Worm (Caenorhabditis elegans): Measurements from ENCODE around the gene ldh-1.

The ldh-1 gene

ce11 chrII:11710771-11711170 is 13.2 kb upstream of the ldh-1 start:
- TF ChIP-seq blmp-1 (tag; optimal IDR thresholded peaks at IDR 0.05) = peak; percentile 52
- TF ChIP-seq nhr-76 (tag; optimal IDR thresholded peaks at IDR 0.05) = no peak

- no peak for TF ChIP-seq unc-62 (GFP tag; optimal IDR thresholded peaks at IDR 0.05)
- no peak for TF ChIP-seq drap-1 (GFP tag; optimal IDR thresholded peaks at IDR 0.05)
- TF ChIP-seq sem-2 (GFP tag; optimal IDR thresholded peaks at IDR 0.05) = no peak
- peak; percentile 7 for TF ChIP-seq unc-120 (tag; optimal IDR thresholded peaks at IDR 0.05; ENCODE audit: poor library complexity, severe bottlenecking)
- no peak for TF ChIP-seq blmp-1 (tag; optimal IDR thresholded peaks at IDR 0.05)
- no peak for TF ChIP-seq lsy-2 (tag; optimal IDR thresholded peaks at IDR 0.05)
- no peak for TF ChIP-seq tbx-8 (GFP tag; optimal IDR thresholded peaks at IDR 0.05)
- no peak for TF ChIP-seq lin-32 (GFP tag; optimal IDR thresholded peaks at IDR 0.05)
- no peak for TF ChIP-seq ceh-39 (tag; optimal IDR thresholded peaks at IDR 0.05)
- no peak for TF ChIP-seq nhr-76 (tag; optimal IDR thresholded peaks at IDR 0.05)
- TF ChIP-seq hlh-1 (tag; optimal IDR thresholded peaks at IDR 0.05) = peak; percentile 95
Observed at ce11 chrII:11713569-11713968, 10.4 kb upstream of the ldh-1 start, which contains the start of gene F13D12.10. Gene F13D12.10 (plus strand): TSS chrII:11713799.

- TF ChIP-seq unc-62 (GFP tag; optimal IDR thresholded peaks at IDR 0.05) = no peak
Observed at ce11 chrII:11714728-11715127, 9.3 kb upstream of the ldh-1 start.

- no peak for TF ChIP-seq blmp-1 (tag; optimal IDR thresholded peaks at IDR 0.05)
- TF ChIP-seq ces-1 (GFP tag; optimal IDR thresholded peaks at IDR 0.05) = no peak
- TF ChIP-seq mep-1 (tag; optimal IDR thresholded peaks at IDR 0.05) = no peak
Observed at ce11 chrII:11719533-11719932, 4.5 kb upstream of the ldh-1 start.

- TF ChIP-seq nhr-2 (tag; optimal IDR thresholded peaks at IDR 0.05) (no peak), ceh-43 (GFP tag; optimal IDR thresholded peaks at IDR 0.05) (no peak), mls-2 (tag; optimal IDR thresholded peaks at IDR 0.05) (no peak), nhr-76 (tag; optimal IDR thresholded peaks at IDR 0.05) (no peak), tbx-8 (GFP tag; optimal IDR thresholded peaks at IDR 0.05) (no peak), unc-39 (tag; optimal IDR thresholded peaks at IDR 0.05) (no peak), unc-62 (GFP tag; optimal IDR thresholded peaks at IDR 0.05) (no peak), unc-120 (tag; optimal IDR thresholded peaks at IDR 0.05; ENCODE audit: poor library complexity, severe bottlenecking) (no peak), ztf-11 (tag; optimal IDR thresholded peaks at IDR 0.05) (no peak), M03D4.4 (tag; optimal IDR thresholded peaks at IDR 0.05) (no peak), ceh-83 (GFP tag; optimal IDR thresholded peaks at IDR 0.05) (no peak)
Observed at ce11 chrII:11720102-11720501, 3.9 kb upstream of the ldh-1 start, which contains the start of gene F13D12.3. Gene F13D12.3 (plus strand): TSS chrII:11720402.

- TF ChIP-seq unc-120 (tag; optimal IDR thresholded peaks at IDR 0.05; ENCODE audit: poor library complexity, severe bottlenecking) (no peak), snpc-4 (tag; optimal IDR thresholded peaks at IDR 0.05) (no peak)
Observed at ce11 chrII:11720819-11721218, 3.2 kb upstream of the ldh-1 start.

ce11 chrII:11721604-11722003 is 2.4 kb upstream of the ldh-1 start:
- TF ChIP-seq nhr-76 (tag; optimal IDR thresholded peaks at IDR 0.05) (no peak), ham-2 (GFP tag; optimal IDR thresholded peaks at IDR 0.05) (no peak), lin-32 (GFP tag; optimal IDR thresholded peaks at IDR 0.05) (no peak), ceh-83 (GFP tag; optimal IDR thresholded peaks at IDR 0.05) (no peak), M03D4.4 (tag; optimal IDR thresholded peaks at IDR 0.05) (no peak), mep-1 (tag; optimal IDR thresholded peaks at IDR 0.05) (no peak), bed-3 (GFP tag; optimal IDR thresholded peaks at IDR 0.05) (no peak), nhr-2 (tag; optimal IDR thresholded peaks at IDR 0.05) (no peak), ceh-43 (GFP tag; optimal IDR thresholded peaks at IDR 0.05) (no peak), unc-120 (tag; optimal IDR thresholded peaks at IDR 0.05; ENCODE audit: poor library complexity, severe bottlenecking) (no peak), blmp-1 (tag; optimal IDR thresholded peaks at IDR 0.05) (no peak), mls-2 (tag; optimal IDR thresholded peaks at IDR 0.05) (no peak), tbx-8 (GFP tag; optimal IDR thresholded peaks at IDR 0.05) (no peak), ceh-39 (tag; optimal IDR thresholded peaks at IDR 0.05) (no peak), mab-5 (tag; optimal IDR thresholded peaks at IDR 0.05) (no peak), nhr-237 (tag; optimal IDR thresholded peaks at IDR 0.05) (no peak), ces-1 (GFP tag; optimal IDR thresholded peaks at IDR 0.05) (no peak), lsy-2 (tag; optimal IDR thresholded peaks at IDR 0.05) (no peak)

- TF ChIP-seq ceh-83 (GFP tag; optimal IDR thresholded peaks at IDR 0.05) (no peak), ces-1 (GFP tag; optimal IDR thresholded peaks at IDR 0.05) (no peak), mep-1 (tag; optimal IDR thresholded peaks at IDR 0.05) (no peak), nhr-28 (tag; optimal IDR thresholded peaks at IDR 0.05) (no peak), lin-13 (tag; optimal IDR thresholded peaks at IDR 0.05) (no peak), ceh-43 (GFP tag; optimal IDR thresholded peaks at IDR 0.05) (no peak), sptf-1 (tag; optimal IDR thresholded peaks at IDR 0.05) (no peak)
Observed at ce11 chrII:11722164-11722563, 1.8 kb upstream of the ldh-1 start.
